Worm (Caenorhabditis elegans): ENCODE measurements around the gene F56D2.5.

ce11 chrIII:5546730-5547129 is 34.5 kb downstream of the F56D2.5 start, which contains the start of gene F09F7.5:
- TF ChIP-seq blmp-1 (tag; optimal IDR thresholded peaks at IDR 0.05): no peak
- TF ChIP-seq elt-3 (tag; optimal IDR thresholded peaks at IDR 0.05): no peak
- no peak for TF ChIP-seq ztf-11 (tag; optimal IDR thresholded peaks at IDR 0.05)
- TF ChIP-seq nhr-76 (tag; optimal IDR thresholded peaks at IDR 0.05): no peak

All from whole organism, mixed stage, embryonic.